Fruit fly (Drosophila melanogaster) Kc167 (cell line): ENCODE data around the gene cype.

Source experiments
- Myc ChIP-seq: fragments of >200 bp; optimal IDR thresholded peaks from 2 replicates; lab custom pipeline; 2017; ENCODE audit warnings: missing external identifiers
- Sin3A ChIP-seq: fragments of >200 bp; optimal IDR thresholded peaks from 2 replicates; lab custom pipeline; 2018; ENCODE audit warnings: missing external identifiers
- h ChIP-seq: fragments of >200 bp; optimal IDR thresholded peaks from 3 replicates; lab custom pipeline; 2018; ENCODE audit warnings: missing external identifiers
- insv ChIP-seq: fragments of >200 bp; optimal IDR thresholded peaks from 3 replicates; lab custom pipeline; 2018; ENCODE audit warnings: missing external identifiers
- psq ChIP-seq: fragments of >200 bp; optimal IDR thresholded peaks from 2 replicates; lab custom pipeline; 2017; ENCODE audit warnings: missing external identifiers
- ttk ChIP-seq: sonication (Bioruptor generic); optimal IDR thresholded peaks from 2 replicates; lab custom pipeline; 2017; ENCODE audit warnings: missing external identifiers

cype gene

DNA sequence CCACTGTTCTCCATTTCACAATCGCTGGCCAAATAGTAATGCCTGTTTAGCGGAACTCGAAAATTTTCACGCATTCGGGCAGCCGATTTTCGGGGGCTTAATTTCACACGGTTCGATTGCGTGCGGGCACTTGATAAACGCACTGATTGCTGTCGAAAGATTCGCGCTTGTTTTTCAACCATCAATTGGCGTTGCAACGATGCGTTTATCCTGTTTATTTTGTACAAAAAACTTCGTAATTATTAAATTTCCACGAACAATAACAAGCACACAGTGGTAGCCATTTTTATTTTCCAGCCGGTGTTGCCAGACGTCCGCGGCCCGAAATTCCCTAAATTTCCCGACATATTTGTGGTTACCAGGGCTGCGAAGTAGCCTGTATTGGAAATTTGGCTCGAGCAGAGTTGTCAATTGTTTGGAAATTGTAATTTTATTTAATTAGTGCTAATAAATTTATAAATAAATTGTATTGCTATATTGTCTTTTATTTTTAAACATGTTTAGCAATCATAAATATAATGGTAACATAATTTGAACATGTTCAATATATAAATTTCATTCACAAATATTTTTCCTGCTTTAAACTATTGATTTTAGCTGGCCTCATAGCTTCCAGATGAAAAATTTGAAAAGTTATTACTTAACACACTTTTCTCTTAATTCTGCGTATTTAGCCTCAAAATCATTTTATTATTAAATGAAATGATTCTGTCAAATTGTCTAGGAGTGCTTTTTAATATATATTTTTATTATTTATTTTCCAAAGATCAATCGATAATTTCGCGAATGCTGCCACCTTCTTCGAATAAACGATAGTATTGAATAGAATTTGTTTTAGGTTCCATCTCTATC is at the start of gene cype, which contains the start of gene Ncoa6:
cype (plus strand) TSS at position 814 of the 852 bp plus-strand sequence.
Ncoa6 (minus strand) TSS at position 270 of the 852 bp plus-strand sequence.
- no peak for TF ChIP-seq Myc (lab: Kevin White, UChicago)
- no peak for TF ChIP-seq ttk (lab: Kevin White, UChicago)
- no peak for TF ChIP-seq psq (lab: Kevin White, UChicago)
- no peak for TF ChIP-seq h (lab: Kevin White, UChicago)
- TF ChIP-seq Sin3A (lab: Kevin White, UChicago) = no peak

- TF ChIP-seq Sin3A (lab: Kevin White, UChicago) = no peak
- no peak for TF ChIP-seq psq (lab: Kevin White, UChicago)
- no peak for TF ChIP-seq ttk (lab: Kevin White, UChicago)
- TF ChIP-seq h (lab: Kevin White, UChicago) = no peak
- no peak for TF ChIP-seq Myc (lab: Kevin White, UChicago)
These were observed 49.6 kb upstream of the cype start for dm6 chr2L:5277262-5278008.

dm6 chr2L:5278309-5279130 is 48.5 kb upstream of the cype start, which contains the start of the genes Nin and Bub1:
Gene Nin (minus strand): TSS chr2L:5278548.
Gene Bub1 (plus strand): TSS chr2L:5278865.
- TF ChIP-seq ttk (lab: Kevin White, UChicago) (no peak), psq (lab: Kevin White, UChicago) (no peak), h (lab: Kevin White, UChicago) (no peak), Myc (lab: Kevin White, UChicago) (no peak), Sin3A (lab: Kevin White, UChicago) (no peak), insv (lab: Kevin White, UChicago) (no peak)

DNA sequence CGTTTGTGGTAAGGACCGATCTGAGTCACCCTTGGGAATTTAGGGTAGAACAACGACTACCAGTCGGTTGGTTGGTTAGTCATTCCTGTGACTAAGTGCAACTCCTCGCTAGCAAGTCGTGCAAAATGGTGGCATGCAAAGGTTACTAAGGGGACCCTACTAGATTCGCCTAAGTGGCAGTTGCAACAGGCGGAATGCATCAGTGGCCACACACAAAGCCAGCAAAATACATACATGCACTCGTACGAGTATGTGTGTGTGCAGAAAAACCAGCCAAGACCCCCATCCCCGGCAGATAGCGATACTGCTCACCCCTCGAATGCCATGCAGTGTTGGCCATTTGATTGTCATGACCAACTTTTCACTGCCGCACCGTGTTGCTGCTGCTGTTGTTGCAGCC is 42.2 kb upstream of the cype start:
- TF ChIP-seq Myc (lab: Kevin White, UChicago) (no peak), ttk (lab: Kevin White, UChicago) (no peak), insv (lab: Kevin White, UChicago) (no peak)

- TF ChIP-seq ttk (lab: Kevin White, UChicago) (no peak), Myc (lab: Kevin White, UChicago) (no peak), h (lab: Kevin White, UChicago) (no peak), Sin3A (lab: Kevin White, UChicago) (no peak), psq (lab: Kevin White, UChicago) (no peak), insv (lab: Kevin White, UChicago) (no peak)
These were observed 41.2 kb upstream of the cype start for dm6 chr2L:5285860-5286259.

DNA sequence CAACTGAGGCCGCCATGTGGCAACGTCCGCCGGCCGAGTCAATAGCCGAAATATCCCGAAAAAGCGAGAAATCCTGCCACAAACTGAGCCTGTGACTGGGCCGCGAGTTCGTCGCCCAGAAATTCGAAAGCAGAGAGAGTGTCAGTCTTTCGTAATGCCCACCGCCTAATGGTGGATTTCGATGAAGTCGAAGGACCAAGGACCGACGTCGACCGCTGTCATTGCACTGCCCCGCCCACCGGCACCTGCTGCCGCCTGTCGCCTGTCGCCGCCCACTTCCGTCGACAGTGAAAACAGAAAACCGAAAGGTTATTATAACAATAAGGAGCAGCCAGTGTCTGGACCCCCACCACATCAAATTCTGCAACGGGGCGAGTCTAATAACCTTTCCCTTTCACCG is 40.5 kb upstream of the cype start:
- TF ChIP-seq insv (lab: Kevin White, UChicago) (no peak), h (lab: Kevin White, UChicago) (no peak), ttk (lab: Kevin White, UChicago) (no peak), psq (lab: Kevin White, UChicago) (no peak), Myc (lab: Kevin White, UChicago) (no peak), Sin3A (lab: Kevin White, UChicago) (no peak)

dm6 chr2L:5287599-5288261 is 39.3 kb upstream of the cype start:
- TF ChIP-seq psq (lab: Kevin White, UChicago) = no peak
- no peak for TF ChIP-seq h (lab: Kevin White, UChicago)
- TF ChIP-seq Myc (lab: Kevin White, UChicago) = no peak
- TF ChIP-seq ttk (lab: Kevin White, UChicago) = no peak
- TF ChIP-seq insv (lab: Kevin White, UChicago) = no peak
- no peak for TF ChIP-seq Sin3A (lab: Kevin White, UChicago)

dm6 chr2L:5288262-5288621 is 38.8 kb upstream of the cype start:
- TF ChIP-seq ttk (lab: Kevin White, UChicago) = no peak
- TF ChIP-seq Sin3A (lab: Kevin White, UChicago) = no peak
- TF ChIP-seq insv (lab: Kevin White, UChicago) = no peak
- no peak for TF ChIP-seq psq (lab: Kevin White, UChicago)
- TF ChIP-seq h (lab: Kevin White, UChicago) = no peak
- no peak for TF ChIP-seq Myc (lab: Kevin White, UChicago)

dm6 chr2L:5288721-5289120 is 38.3 kb upstream of the cype start, which contains the start of gene vri:
Gene vri (plus strand): TSS chr2L:5288944.
- TF ChIP-seq h (lab: Kevin White, UChicago) (no peak), insv (lab: Kevin White, UChicago) (no peak), psq (lab: Kevin White, UChicago) (no peak), ttk (lab: Kevin White, UChicago) (no peak), Myc (lab: Kevin White, UChicago) (no peak), Sin3A (lab: Kevin White, UChicago) (no peak)

DNA sequence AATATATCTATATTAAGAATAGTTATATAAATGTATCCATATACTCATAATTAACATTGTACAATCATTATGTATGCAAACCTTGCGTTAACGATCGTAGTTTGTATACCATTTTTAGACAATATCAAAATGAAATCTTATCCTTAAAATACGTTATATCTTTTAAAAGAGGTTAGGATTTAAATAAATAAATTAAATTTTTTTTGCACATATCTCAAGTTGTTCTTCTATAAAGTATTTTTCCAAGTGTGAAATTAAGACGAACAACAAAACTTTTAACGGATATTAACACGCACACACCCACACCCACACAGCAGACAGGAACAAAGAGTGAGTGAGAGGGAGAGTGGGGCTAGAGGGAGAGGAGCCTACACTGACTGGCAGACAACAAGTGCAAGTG is 37.1 kb upstream of the cype start:
- TF ChIP-seq insv (lab: Kevin White, UChicago) (no peak), h (lab: Kevin White, UChicago) (no peak), Myc (lab: Kevin White, UChicago) (no peak), ttk (lab: Kevin White, UChicago) (no peak), psq (lab: Kevin White, UChicago) (no peak), Sin3A (lab: Kevin White, UChicago) (no peak)
